Fruit fly (Drosophila melanogaster) Kc167 (cell line): Measurements from ENCODE around the gene CG31075.

Source experiments
- Myc ChIP-seq: fragments of >200 bp; optimal IDR thresholded peaks from 2 replicates; lab custom pipeline; 2017; ENCODE audit warnings: missing external identifiers
- Sin3A ChIP-seq: fragments of >200 bp; optimal IDR thresholded peaks from 2 replicates; lab custom pipeline; 2018; ENCODE audit warnings: missing external identifiers
- h ChIP-seq: fragments of >200 bp; optimal IDR thresholded peaks from 3 replicates; lab custom pipeline; 2018; ENCODE audit warnings: missing external identifiers
- insv ChIP-seq: fragments of >200 bp; optimal IDR thresholded peaks from 3 replicates; lab custom pipeline; 2018; ENCODE audit warnings: missing external identifiers
- psq ChIP-seq: fragments of >200 bp; optimal IDR thresholded peaks from 2 replicates; lab custom pipeline; 2017; ENCODE audit warnings: missing external identifiers
- ttk ChIP-seq: sonication (Bioruptor generic); optimal IDR thresholded peaks from 2 replicates; lab custom pipeline; 2017; ENCODE audit warnings: missing external identifiers

The CG31075 gene

DNA sequence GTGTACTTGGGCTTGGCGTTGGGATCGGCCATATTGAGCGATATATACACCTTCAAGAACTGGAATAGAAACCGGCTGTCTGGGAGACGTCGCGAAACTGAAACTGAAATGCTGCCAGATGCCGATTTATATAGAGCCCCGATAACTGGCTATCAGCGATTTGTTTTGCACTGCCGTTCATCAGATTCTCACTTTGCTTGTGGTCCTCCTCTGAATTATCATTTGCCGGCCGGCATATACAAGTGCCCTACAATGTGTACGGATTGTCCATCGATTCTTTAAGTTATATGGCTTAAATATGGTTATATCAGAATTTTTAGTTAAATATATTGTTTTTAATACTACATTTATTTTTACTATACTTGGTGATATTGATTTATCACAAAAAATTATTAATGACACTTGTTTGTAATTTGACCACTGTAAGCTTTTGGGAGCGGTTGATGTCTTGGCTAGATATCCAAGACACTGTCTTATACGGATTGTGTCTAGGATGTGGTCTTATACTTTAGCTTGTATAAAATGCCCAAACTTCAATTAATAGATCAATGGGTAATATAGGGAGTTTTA is at the start of gene CG31075:
Gene CG31075 (minus strand): TSS at position 106 of the 570 bp plus-strand sequence.
- no peak for TF ChIP-seq Myc (lab: Kevin White, UChicago)
- TF ChIP-seq ttk (lab: Kevin White, UChicago) = no peak
- TF ChIP-seq insv (lab: Kevin White, UChicago) = no peak
- no peak for TF ChIP-seq h (lab: Kevin White, UChicago)
- no peak for TF ChIP-seq Sin3A (lab: Kevin White, UChicago)
- peak; percentile 54 for TF ChIP-seq psq (lab: Kevin White, UChicago)

dm6 chr3R:27033935-27034334 is 45.6 kb upstream of the CG31075 start:
- no peak for TF ChIP-seq ttk (lab: Kevin White, UChicago)
- no peak for TF ChIP-seq psq (lab: Kevin White, UChicago)
- TF ChIP-seq Sin3A (lab: Kevin White, UChicago) = no peak
- TF ChIP-seq insv (lab: Kevin White, UChicago) = no peak
- no peak for TF ChIP-seq h (lab: Kevin White, UChicago)
- TF ChIP-seq Myc (lab: Kevin White, UChicago) = no peak

- TF ChIP-seq insv (lab: Kevin White, UChicago) (no peak), ttk (lab: Kevin White, UChicago) (no peak), Myc (lab: Kevin White, UChicago) (no peak), psq (lab: Kevin White, UChicago) (no peak), h (lab: Kevin White, UChicago) (no peak), Sin3A (lab: Kevin White, UChicago) (no peak)
These were observed 37.7 kb upstream of the CG31075 start, which contains the start of gene CG6271 for dm6 chr3R:27026009-27026408. Gene CG6271, minus strand, starts transcription at chr3R:27026109.

dm6 chr3R:27023117-27023516 is 34.8 kb upstream of the CG31075 start, which contains the start of gene CG6277:
Gene CG6277, minus strand, starts transcription at chr3R:27023217.
- TF ChIP-seq insv (lab: Kevin White, UChicago) (no peak), Sin3A (lab: Kevin White, UChicago) (no peak), h (lab: Kevin White, UChicago) (no peak), psq (lab: Kevin White, UChicago) (no peak), ttk (lab: Kevin White, UChicago) (no peak), Myc (lab: Kevin White, UChicago) (no peak)

DNA sequence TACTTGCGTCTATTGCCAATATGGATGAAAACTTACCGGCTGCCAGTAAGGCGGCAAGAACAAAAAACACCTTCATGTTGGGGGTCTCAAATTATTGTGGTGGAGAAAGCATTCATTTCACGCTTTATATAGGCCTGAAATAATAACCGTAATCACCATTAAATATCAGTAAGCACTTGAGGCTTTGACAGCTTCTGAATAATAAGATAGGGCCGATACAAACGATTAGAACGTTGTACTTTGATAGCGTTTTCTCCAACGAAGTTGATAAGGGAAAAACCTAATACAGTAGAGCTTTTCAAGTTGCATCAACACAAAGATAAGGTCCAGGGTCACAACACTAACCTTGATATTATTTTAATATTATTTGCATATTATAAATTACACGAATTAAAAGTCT is 33.0 kb upstream of the CG31075 start, which contains the start of gene CG6283:
Gene CG6283 (minus strand): TSS at position 101 of the 400 bp plus-strand sequence.
- TF ChIP-seq h (lab: Kevin White, UChicago) = no peak
- TF ChIP-seq Sin3A (lab: Kevin White, UChicago) = no peak
- no peak for TF ChIP-seq ttk (lab: Kevin White, UChicago)
- TF ChIP-seq insv (lab: Kevin White, UChicago) = no peak
- no peak for TF ChIP-seq psq (lab: Kevin White, UChicago)
- TF ChIP-seq Myc (lab: Kevin White, UChicago) = no peak

- no peak for TF ChIP-seq h (lab: Kevin White, UChicago)
- no peak for TF ChIP-seq Myc (lab: Kevin White, UChicago)
- TF ChIP-seq insv (lab: Kevin White, UChicago) = no peak
- TF ChIP-seq Sin3A (lab: Kevin White, UChicago) = no peak
- TF ChIP-seq ttk (lab: Kevin White, UChicago) = no peak
- TF ChIP-seq psq (lab: Kevin White, UChicago) = no peak
These were observed 31.4 kb upstream of the CG31075 start, which contains the start of gene CG17191 for dm6 chr3R:27019701-27020172. Gene CG17191, minus strand, starts transcription at chr3R:27019751.

- TF ChIP-seq h (lab: Kevin White, UChicago) (no peak), Myc (lab: Kevin White, UChicago) (no peak), psq (lab: Kevin White, UChicago) (no peak), Sin3A (lab: Kevin White, UChicago) (no peak)
These were observed 29.9 kb upstream of the CG31075 start, which contains the start of gene CG17192 for dm6 chr3R:27018187-27018586. Gene CG17192, minus strand, starts transcription at chr3R:27018287.

- no peak for TF ChIP-seq h (lab: Kevin White, UChicago)
- no peak for TF ChIP-seq Myc (lab: Kevin White, UChicago)
- no peak for TF ChIP-seq psq (lab: Kevin White, UChicago)
- no peak for TF ChIP-seq insv (lab: Kevin White, UChicago)
- no peak for TF ChIP-seq ttk (lab: Kevin White, UChicago)
- TF ChIP-seq Sin3A (lab: Kevin White, UChicago) = no peak
These were observed 18.7 kb upstream of the CG31075 start, which contains the start of gene CG6295 for dm6 chr3R:27007022-27007421. Gene CG6295, minus strand, starts transcription at chr3R:27007055.

DNA sequence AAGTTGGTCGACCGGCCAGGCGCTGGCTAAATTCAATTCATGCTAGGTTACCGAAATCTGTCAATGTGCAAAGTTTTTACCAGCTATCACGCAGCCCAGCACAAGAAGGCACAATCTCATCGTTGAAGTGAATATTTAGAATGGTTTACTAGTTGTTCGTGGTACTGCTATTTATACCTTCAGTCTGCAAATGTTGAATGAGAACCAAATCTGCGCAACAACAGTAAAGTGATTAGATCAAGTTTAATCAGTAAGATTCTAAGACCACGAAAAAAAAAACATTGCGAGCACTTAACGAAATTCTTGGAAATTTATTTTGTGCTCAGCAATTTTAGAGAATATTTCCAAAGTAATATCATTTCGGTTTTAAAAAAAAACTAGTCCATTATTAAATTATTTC is 17.0 kb upstream of the CG31075 start, which contains the start of gene CG6296:
Gene CG6296 (minus strand): TSS at position 132 of the 400 bp plus-strand sequence.
- TF ChIP-seq Myc (lab: Kevin White, UChicago) (no peak), insv (lab: Kevin White, UChicago) (no peak), h (lab: Kevin White, UChicago) (no peak), Sin3A (lab: Kevin White, UChicago) (no peak), psq (lab: Kevin White, UChicago) (no peak), ttk (lab: Kevin White, UChicago) (no peak)

DNA sequence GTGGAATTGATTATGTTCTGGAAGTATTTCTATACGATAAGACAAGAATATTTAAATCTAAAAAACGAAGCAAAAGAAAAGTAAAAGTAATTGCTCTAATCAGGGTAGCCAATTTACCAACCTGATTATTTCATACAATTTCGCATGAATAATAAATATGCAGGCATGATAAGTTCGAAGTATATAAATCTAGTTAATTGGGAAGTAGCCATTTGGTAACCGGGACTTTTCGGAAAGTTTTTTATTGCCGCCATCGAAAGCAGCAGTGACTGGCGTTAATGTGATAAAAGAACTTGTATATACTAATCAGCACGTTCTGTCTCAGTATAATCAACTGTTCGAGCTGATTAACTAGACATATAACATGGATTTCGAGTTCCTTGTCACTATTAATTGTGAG is 14.5 kb upstream of the CG31075 start:
- TF ChIP-seq Sin3A (lab: Kevin White, UChicago) = no peak
- TF ChIP-seq insv (lab: Kevin White, UChicago) = no peak
- no peak for TF ChIP-seq h (lab: Kevin White, UChicago)
- no peak for TF ChIP-seq Myc (lab: Kevin White, UChicago)
- no peak for TF ChIP-seq psq (lab: Kevin White, UChicago)
- no peak for TF ChIP-seq ttk (lab: Kevin White, UChicago)

dm6 chr3R:26999452-26999851 is 11.1 kb upstream of the CG31075 start, which contains the start of gene CG31077:
Gene CG31077, plus strand, starts transcription at chr3R:26999752.
- no peak for TF ChIP-seq insv (lab: Kevin White, UChicago)
- TF ChIP-seq Sin3A (lab: Kevin White, UChicago) = no peak
- TF ChIP-seq ttk (lab: Kevin White, UChicago) = no peak
- no peak for TF ChIP-seq h (lab: Kevin White, UChicago)
- no peak for TF ChIP-seq Myc (lab: Kevin White, UChicago)
- TF ChIP-seq psq (lab: Kevin White, UChicago) = no peak
